Fruit fly (Drosophila melanogaster): ENCODE data around the gene nAChRalpha2.

DNA sequence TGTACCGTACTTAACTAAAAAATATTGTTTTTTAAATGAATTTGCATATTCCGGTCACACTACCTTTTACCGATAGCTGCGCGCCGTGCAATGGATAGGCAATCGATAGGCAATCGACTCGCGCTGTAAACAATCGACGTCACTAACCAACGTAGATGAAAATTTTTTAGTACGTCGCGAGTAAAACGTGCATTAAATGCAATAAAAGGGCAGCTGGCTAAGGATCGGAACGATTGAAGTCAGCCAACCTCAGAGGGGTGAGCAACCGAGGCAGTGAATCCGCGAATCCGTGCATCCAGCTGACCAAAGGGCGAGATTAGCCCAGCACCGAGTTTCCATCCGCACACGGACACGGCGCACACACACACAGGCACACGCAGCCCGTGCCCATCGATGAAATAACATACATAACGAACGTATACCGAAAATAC, 32.9 kb downstream of the nAChRalpha2 start, which contains the start of gene Pp1alpha-96A:
- TF ChIP-seq Pif1B (GFP tag; optimal IDR thresholded peaks at IDR 0.05) (no peak), CG12605 (GFP tag; IDR thresholded peaks at IDR 0.05) (no peak), rn (GFP tag; IDR thresholded peaks at IDR 0.05) (no peak), EcR (GFP tag; optimal IDR thresholded peaks at IDR 0.05) (no peak), CG15710 (tag; optimal IDR thresholded peaks at IDR 0.05) (no peak), Pif1A (GFP tag; optimal IDR thresholded peaks at IDR 0.05) (no peak), CG9948 (tag; optimal IDR thresholded peaks at IDR 0.05) (no peak), CG13204 (GFP tag; optimal IDR thresholded peaks at IDR 0.05) (no peak), CG8159 (tag; optimal IDR thresholded peaks at IDR 0.05) (no peak)
